Worm (Caenorhabditis elegans) whole organism, early embryonic: ENCODE results near the gene grsp-4.

Experiments used
- B0310.2 ChIP-seq: sonication (generic microtip); optimal IDR thresholded peaks from 2 replicates; lab custom pipeline; 2016; ENCODE audit warnings: mild to moderate bottlenecking, missing genetic modification characterization, missing compliant biosample characterization
- F13C5.2 ChIP-seq: sonication (generic microtip); optimal IDR thresholded peaks from 2 replicates; lab custom pipeline; 2017; ENCODE audit warnings: mild to moderate bottlenecking, missing genetic modification characterization, inconsistent platforms, missing compliant biosample characterization
- aly-1 ChIP-seq: sonication (generic microtip); optimal IDR thresholded peaks from 2 replicates; lab custom pipeline; 2016; ENCODE audit warnings: missing genetic modification characterization, missing compliant biosample characterization
- ama-1 ChIP-seq: fragments of 150-350 bp; optimal IDR thresholded peaks from 2 replicates; lab custom pipeline; 2014
- ceh-13 ChIP-seq: fragments of 200-800 bp; sonication (Bioruptor generic); optimal IDR thresholded peaks from 2 replicates; lab custom pipeline; 2018; ENCODE audit warnings: mild to moderate bottlenecking, missing genetic modification characterization, missing compliant biosample characterization
- ceh-36 ChIP-seq: sonication (generic microtip); optimal IDR thresholded peaks from 2 replicates; lab custom pipeline; 2016; ENCODE audit warnings: missing genetic modification characterization, inconsistent platforms, missing compliant biosample characterization
- ets-7 ChIP-seq: sonication (generic microtip); optimal IDR thresholded peaks from 2 replicates; lab custom pipeline; 2016; ENCODE audit warnings: missing genotype, missing genetic modification characterization, missing compliant biosample characterization
- flt-1 ChIP-seq: fragments of 200-800 bp; sonication (Bioruptor generic); IDR thresholded peaks from 2 replicates; pipeline ENCODE4 v1.3.6; 2022; ENCODE audit warnings: missing genetic modification characterization, missing compliant biosample characterization
- hmbx-1 ChIP-seq: sonication (generic microtip); optimal IDR thresholded peaks from 2 replicates; lab custom pipeline; 2016; ENCODE audit warnings: mild to moderate bottlenecking, missing genetic modification characterization, missing compliant biosample characterization
- hmg-4 ChIP-seq: fragments of 200-800 bp; sonication (Bioruptor generic); optimal IDR thresholded peaks from 2 replicates; lab custom pipeline; 2018; ENCODE audit warnings: mild to moderate bottlenecking, missing genetic modification characterization, missing compliant biosample characterization
- hnd-1 ChIP-seq: sonication (generic microtip); optimal IDR thresholded peaks from 2 replicates; lab custom pipeline; 2016; ENCODE audit warnings: missing genetic modification characterization, missing compliant biosample characterization
- pes-1 ChIP-seq: fragments of 200-800 bp; sonication (Bioruptor generic); IDR thresholded peaks from 2 replicates; pipeline ENCODE4 v1.3.6; 2022; ENCODE audit warnings: missing genetic modification reagents, missing genetic modification characterization, missing compliant biosample characterization
- scrt-1 ChIP-seq: fragments of 200-800 bp; sonication (Bioruptor generic); IDR thresholded peaks from 2 replicates; pipeline ENCODE4 v1.3.6; 2022; ENCODE audit warnings: missing genetic modification characterization, missing compliant biosample characterization
- sea-1 ChIP-seq: fragments of 200-800 bp; sonication (Bioruptor generic); conservative IDR thresholded peaks from 2 replicates; pipeline ENCODE4 v1.3.6; 2022; ENCODE audit warnings: missing genetic modification characterization, missing compliant biosample characterization
- tbx-11 ChIP-seq: fragments of 200-800 bp; sonication (Bioruptor generic); IDR thresholded peaks from 2 replicates; pipeline ENCODE4 v1.3.6; 2022; ENCODE audit warnings: missing genetic modification characterization, missing compliant biosample characterization
- tbx-37 ChIP-seq: fragments of 200-800 bp; sonication (Bioruptor generic); conservative IDR thresholded peaks from 2 replicates; pipeline ENCODE4 v1.3.6; 2022; ENCODE audit warnings: missing genetic modification reagents, missing genetic modification characterization, missing compliant biosample characterization
- tra-4 ChIP-seq: sonication (generic microtip); optimal IDR thresholded peaks from 2 replicates; lab custom pipeline; 2017; ENCODE audit warnings: missing genetic modification characterization, missing compliant biosample characterization

Gene grsp-4

ce11 chrV:7641718-7642117, 17.0 kb downstream of the grsp-4 start:
- TF ChIP-seq F13C5.2 (tag; lab: Kevin White, UChicago) = no peak
- TF ChIP-seq tra-4 (tag; lab: Kevin White, UChicago) = no peak
- no peak for TF ChIP-seq hmbx-1
- no peak for TF ChIP-seq tbx-37
- TF ChIP-seq scrt-1 = no peak
- TF ChIP-seq ets-7 = no peak
- no peak for TF ChIP-seq hnd-1 (tag; lab: Kevin White, UChicago)
- TF ChIP-seq aly-1 = no peak
- no peak for TF ChIP-seq hmg-4 (GFP tag; lab: Kevin White, UChicago)
- no peak for TF ChIP-seq flt-1 (GFP tag; lab: Robert Waterston, UW)

DNA sequence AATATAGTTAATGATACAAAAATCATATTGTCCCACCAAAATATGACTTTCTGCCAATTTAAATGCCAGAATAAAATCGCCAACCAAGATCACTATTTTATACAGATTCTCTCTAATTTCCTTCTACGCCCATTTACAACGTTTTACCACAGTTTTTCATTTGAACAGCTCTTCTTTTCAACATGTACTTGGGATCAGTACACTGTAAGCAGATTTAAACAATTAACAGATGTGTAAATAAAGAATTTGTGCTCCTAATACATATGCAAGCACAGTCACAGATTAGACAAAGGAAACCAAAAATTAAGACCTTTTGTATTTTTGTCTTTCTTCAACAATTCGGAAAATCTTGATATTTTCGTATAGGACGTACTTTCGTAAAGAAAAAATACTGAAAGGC, 18.7 kb downstream of the grsp-4 start, which contains the start of gene F07C4.11:
Gene F07C4.11, minus strand, starts transcription at position 101 of the 400 bp plus-strand sequence.
- TF ChIP-seq hmbx-1 = no peak
- no peak for TF ChIP-seq ets-7
- no peak for TF ChIP-seq ceh-13 (GFP tag; lab: Kevin White, UChicago)
- TF ChIP-seq aly-1 = no peak
- TF ChIP-seq sea-1 (GFP tag; lab: Robert Waterston, UW) = no peak
- TF ChIP-seq tbx-11 (GFP tag; lab: Robert Waterston, UW) = no peak
- no peak for TF ChIP-seq hnd-1 (tag; lab: Kevin White, UChicago)

DNA sequence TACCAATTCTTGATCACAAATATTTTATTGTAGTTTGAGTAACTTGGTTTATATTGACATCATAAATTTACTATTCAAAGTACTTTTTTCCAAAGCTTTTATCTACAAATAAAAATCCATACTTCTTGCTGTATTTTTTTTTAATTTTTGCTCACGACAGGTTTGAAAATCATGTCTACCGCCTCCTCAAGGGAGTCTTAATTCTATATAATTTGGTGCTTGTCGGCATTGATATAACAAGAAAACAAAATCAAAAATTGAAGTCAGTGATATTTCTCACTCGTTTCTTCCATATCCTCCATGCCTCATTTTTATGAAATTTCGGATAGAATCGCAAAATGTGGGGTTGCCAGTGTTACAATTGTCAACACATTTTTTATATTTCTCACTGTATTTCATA, 20.7 kb downstream of the grsp-4 start, which contains the start of gene str-47:
Gene str-47, plus strand, starts transcription at position 301 of the 400 bp plus-strand sequence.
- no peak for TF ChIP-seq flt-1 (GFP tag; lab: Robert Waterston, UW)
- no peak for TF ChIP-seq tbx-37
- TF ChIP-seq scrt-1 = no peak
- no peak for TF ChIP-seq hmg-4 (GFP tag; lab: Kevin White, UChicago)
- no peak for TF ChIP-seq ceh-13 (GFP tag; lab: Kevin White, UChicago)
- TF ChIP-seq hnd-1 (tag; lab: Kevin White, UChicago) = no peak
- TF ChIP-seq F13C5.2 (tag; lab: Kevin White, UChicago) = no peak
- no peak for TF ChIP-seq sea-1 (GFP tag; lab: Robert Waterston, UW)
- TF ChIP-seq aly-1 = no peak
- TF ChIP-seq ceh-36 (tag; lab: Kevin White, UChicago) = no peak
- no peak for TF ChIP-seq tbx-11 (GFP tag; lab: Robert Waterston, UW)
- no peak for TF ChIP-seq ama-1 (lab: Kevin White, UChicago)
- TF ChIP-seq ets-7 = no peak
- no peak for TF ChIP-seq tra-4 (tag; lab: Kevin White, UChicago)
- TF ChIP-seq pes-1 (GFP tag; lab: Robert Waterston, UW) = no peak
- TF ChIP-seq B0310.2 = no peak
- TF ChIP-seq hmbx-1 = no peak

DNA sequence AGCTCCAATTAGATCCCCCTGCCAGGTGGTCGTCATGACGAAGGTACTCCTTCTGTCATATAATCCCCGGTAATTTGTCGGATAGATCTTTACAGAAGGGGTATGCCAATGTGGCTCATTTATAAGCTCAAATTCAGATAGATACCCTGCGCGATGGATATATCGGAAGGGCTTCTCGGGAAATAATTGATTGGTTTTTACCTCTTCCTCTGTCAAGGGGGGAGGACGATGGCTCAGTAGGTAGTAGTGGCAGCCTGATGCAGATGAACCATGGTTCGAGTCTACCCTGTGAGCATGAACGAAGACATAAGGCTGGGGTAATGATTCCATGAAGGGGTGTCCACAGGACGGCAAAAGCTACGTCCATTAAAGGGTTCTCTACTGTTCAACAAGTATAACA, 22.4 kb downstream of the grsp-4 start:
- TF ChIP-seq scrt-1 = no peak
- no peak for TF ChIP-seq ama-1 (lab: Kevin White, UChicago)
- no peak for TF ChIP-seq tbx-11 (GFP tag; lab: Robert Waterston, UW)
- no peak for TF ChIP-seq aly-1
- no peak for TF ChIP-seq flt-1 (GFP tag; lab: Robert Waterston, UW)
- TF ChIP-seq B0310.2 = no peak
- no peak for TF ChIP-seq F13C5.2 (tag; lab: Kevin White, UChicago)
- no peak for TF ChIP-seq ets-7
- no peak for TF ChIP-seq sea-1 (GFP tag; lab: Robert Waterston, UW)
- no peak for TF ChIP-seq ceh-13 (GFP tag; lab: Kevin White, UChicago)
- no peak for TF ChIP-seq hmbx-1
- no peak for TF ChIP-seq pes-1 (GFP tag; lab: Robert Waterston, UW)
- no peak for TF ChIP-seq ceh-36 (tag; lab: Kevin White, UChicago)

ce11 chrV:7649963-7650362, 25.2 kb downstream of the grsp-4 start:
- TF ChIP-seq hmg-4 (GFP tag; lab: Kevin White, UChicago) (no peak), scrt-1 (no peak), tbx-11 (GFP tag; lab: Robert Waterston, UW) (no peak), F13C5.2 (tag; lab: Kevin White, UChicago) (no peak), sea-1 (GFP tag; lab: Robert Waterston, UW) (no peak), pes-1 (GFP tag; lab: Robert Waterston, UW) (no peak), flt-1 (GFP tag; lab: Robert Waterston, UW) (no peak), ama-1 (lab: Kevin White, UChicago) (no peak), ets-7 (no peak), aly-1 (no peak), hmbx-1 (no peak), ceh-36 (tag; lab: Kevin White, UChicago) (no peak), tra-4 (tag; lab: Kevin White, UChicago) (no peak)

DNA sequence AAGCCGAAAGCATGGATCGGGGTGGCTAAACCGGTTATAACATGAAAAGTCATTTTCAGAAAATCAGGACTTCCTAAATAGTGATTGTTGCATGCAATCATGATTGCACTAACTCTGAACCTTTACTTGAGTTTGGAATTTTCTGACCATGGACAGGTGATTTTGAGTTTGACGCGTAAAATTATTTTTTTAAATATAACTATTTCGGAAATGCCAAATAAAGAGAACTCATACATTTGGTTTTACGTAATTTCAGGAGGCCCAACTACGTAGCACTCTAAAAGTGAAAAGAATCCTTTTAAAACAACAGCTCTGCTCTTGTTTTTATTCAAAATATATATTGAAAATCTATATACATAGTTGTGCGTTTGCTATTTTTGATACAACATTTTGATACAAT, 27.0 kb downstream of the grsp-4 start, which contains the start of gene srh-234:
Gene srh-234, minus strand, starts transcription at position 101 of the 400 bp plus-strand sequence.
- TF ChIP-seq hnd-1 (tag; lab: Kevin White, UChicago) (no peak), scrt-1 (no peak), ama-1 (lab: Kevin White, UChicago) (no peak), sea-1 (GFP tag; lab: Robert Waterston, UW) (no peak), B0310.2 (no peak), tra-4 (tag; lab: Kevin White, UChicago) (no peak), aly-1 (no peak), ets-7 (no peak), tbx-37 (no peak), flt-1 (GFP tag; lab: Robert Waterston, UW) (no peak), F13C5.2 (tag; lab: Kevin White, UChicago) (no peak), ceh-13 (GFP tag; lab: Kevin White, UChicago) (no peak), pes-1 (GFP tag; lab: Robert Waterston, UW) (no peak), ceh-36 (tag; lab: Kevin White, UChicago) (no peak)

DNA sequence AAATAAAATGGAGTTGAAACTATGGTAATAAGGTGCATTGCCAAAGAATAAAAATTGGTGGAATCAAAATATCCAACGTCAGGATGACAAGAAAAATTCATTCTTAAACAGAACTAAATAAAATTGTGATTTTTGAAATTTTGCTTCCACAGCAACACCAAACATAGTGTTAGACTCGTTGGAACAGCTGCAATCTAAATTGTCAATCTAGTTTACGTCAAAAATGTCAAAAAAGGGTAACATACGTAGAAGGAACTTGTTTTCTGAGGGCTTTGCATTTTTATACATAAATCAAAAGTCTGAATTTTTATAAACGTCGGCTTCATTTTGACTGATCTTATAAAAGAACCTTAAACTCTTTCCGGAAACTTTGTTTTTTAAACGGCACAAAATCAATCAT, 28.8 kb downstream of the grsp-4 start, which contains the start of gene srh-200:
Gene srh-200, minus strand, starts transcription at position 101 of the 400 bp plus-strand sequence.
- TF ChIP-seq tra-4 (tag; lab: Kevin White, UChicago) (no peak), F13C5.2 (tag; lab: Kevin White, UChicago) (no peak), flt-1 (GFP tag; lab: Robert Waterston, UW) (no peak), ceh-36 (tag; lab: Kevin White, UChicago) (no peak), tbx-11 (GFP tag; lab: Robert Waterston, UW) (no peak), sea-1 (GFP tag; lab: Robert Waterston, UW) (no peak), ceh-13 (GFP tag; lab: Kevin White, UChicago) (no peak), scrt-1 (no peak), tbx-37 (no peak), hmg-4 (GFP tag; lab: Kevin White, UChicago) (no peak)
